Worm (Caenorhabditis elegans): Measurements from ENCODE around the gene nhr-167.

Gene nhr-167

ce11 chrX:12004925-12005324, 23.0 kb upstream of the nhr-167 start (continued):
- TF ChIP-seq daf-8 (GFP tag; IDR thresholded peaks at IDR 0.05) (no peak), T26A8.4 (GFP tag; IDR thresholded peaks at IDR 0.05) (no peak), daf-16 (GFP tag; optimal IDR thresholded peaks at IDR 0.05) (no peak), daf-16 (tag; optimal IDR thresholded peaks at IDR 0.05) (peak; percentile 91), dmd-6 (GFP tag; IDR thresholded peaks at IDR 0.05) (peak; percentile 72), lin-29 (GFP tag; IDR thresholded peaks at IDR 0.05) (no peak), daf-12 (tag; optimal IDR thresholded peaks at IDR 0.05) (no peak), madf-5 (GFP tag; IDR thresholded peaks at IDR 0.05) (no peak), dmd-9 (GFP tag; IDR thresholded peaks at IDR 0.05) (no peak), F49E8.2 (tag; optimal IDR thresholded peaks at IDR 0.05; ENCODE audit: borderline replicate concordance) (no peak), Y105C5A.15 (GFP tag; IDR thresholded peaks at IDR 0.05) (no peak), lsy-2 (tag; optimal IDR thresholded peaks at IDR 0.05) (no peak)

ce11 chrX:12003969-12004368, 22.1 kb upstream of the nhr-167 start:
- TF ChIP-seq dve-1 (tag; optimal IDR thresholded peaks at IDR 0.05; ENCODE audit: insufficient read depth) (peak; percentile 2), saeg-2 (GFP tag; IDR thresholded peaks at IDR 0.05) (no peak), Y75B8A.6 (GFP tag; IDR thresholded peaks at IDR 0.05) (no peak), ZK337.2 (GFP tag; IDR thresholded peaks at IDR 0.05) (no peak), dpl-1 (GFP tag; optimal IDR thresholded peaks at IDR 0.05) (no peak), fkh-10 (GFP tag; optimal IDR thresholded peaks at IDR 0.05) (no peak), ceh-32 (tag; optimal IDR thresholded peaks at IDR 0.05; ENCODE audit: poor library complexity) (no peak), skn-1 (tag; optimal IDR thresholded peaks at IDR 0.05) (no peak), ceh-20 (GFP tag; IDR thresholded peaks at IDR 0.05) (no peak), F10B5.3 (tag; optimal IDR thresholded peaks at IDR 0.05) (no peak), hlh-11 (tag; optimal IDR thresholded peaks at IDR 0.05) (peak; percentile 20), F26F4.8 (GFP tag; conservative IDR thresholded peaks at IDR 0.05) (no peak), gei-8 (GFP tag; optimal IDR thresholded peaks at IDR 0.05) (no peak), nhr-42 (GFP tag; IDR thresholded peaks at IDR 0.05) (no peak), egl-27 (tag; optimal IDR thresholded peaks at IDR 0.05) (no peak), tag-97 (GFP tag; IDR thresholded peaks at IDR 0.05) (no peak), zfp-2 (tag; optimal IDR thresholded peaks at IDR 0.05) (no peak), unc-130 (GFP tag; optimal IDR thresholded peaks at IDR 0.05) (no peak), dmd-8 (GFP tag; IDR thresholded peaks at IDR 0.05) (no peak), lin-15B (tag; optimal IDR thresholded peaks at IDR 0.05) (no peak), zag-1 (tag; optimal IDR thresholded peaks at IDR 0.05) (no peak), nhr-77 (tag; optimal IDR thresholded peaks at IDR 0.05) (no peak), hlh-30 (tag; optimal IDR thresholded peaks at IDR 0.05; ENCODE audit: insufficient read depth) (no peak), egl-43 (GFP tag; IDR thresholded peaks at IDR 0.05) (no peak), Y5F2A.4 (GFP tag; optimal IDR thresholded peaks at IDR 0.05) (no peak), pqm-1 (tag; optimal IDR thresholded peaks at IDR 0.05) (peak; percentile 21), daf-16 (GFP tag; optimal IDR thresholded peaks at IDR 0.05) (no peak), daf-16 (tag; optimal IDR thresholded peaks at IDR 0.05) (peak; percentile 33), ces-1 (GFP tag; optimal IDR thresholded peaks at IDR 0.05) (no peak), unc-62 (GFP tag; optimal IDR thresholded peaks at IDR 0.05 in 1 of 2) (peak in 1 of 2 experiments; percentile 38), unc-62 (tag; optimal IDR thresholded peaks at IDR 0.05) (no peak), F44E2.7 (GFP tag; IDR thresholded peaks at IDR 0.05) (no peak), arid-1 (GFP tag; conservative IDR thresholded peaks at IDR 0.05) (no peak), php-3 (GFP tag; IDR thresholded peaks at IDR 0.05) (no peak), ceh-28 (tag; optimal IDR thresholded peaks at IDR 0.05) (no peak), lin-29 (GFP tag; IDR thresholded peaks at IDR 0.05) (no peak), F37D6.2 (tag; optimal IDR thresholded peaks at IDR 0.05) (no peak), nhr-237 (tag; optimal IDR thresholded peaks at IDR 0.05) (no peak), nhr-48 (tag; optimal IDR thresholded peaks at IDR 0.05) (no peak), vab-7 (GFP tag; IDR thresholded peaks at IDR 0.05) (no peak), nhr-28 (tag; optimal IDR thresholded peaks at IDR 0.05) (peak; percentile 1), ceh-62 (tag; optimal IDR thresholded peaks at IDR 0.05) (no peak), daf-19 (GFP tag; conservative IDR thresholded peaks at IDR 0.05) (no peak)
